Fruit fly (Drosophila melanogaster): ENCODE measurements around the gene ppk19.

ppk19 gene

dm6 chr3R:29675333-29675732 lies 3.1 kb downstream of the ppk19 start, which contains the start of the genes Bub3 and Cap-D2 (continued):
- TF ChIP-seq CG17912 (GFP tag; optimal IDR thresholded peaks at IDR 0.05): no peak
- peak; percentile 79 for TF ChIP-seq Side (GFP tag; optimal IDR thresholded peaks at IDR 0.05)
- no peak for TF ChIP-seq CTCF (GFP tag; optimal IDR thresholded peaks at IDR 0.05)
- TF ChIP-seq Poxn (GFP tag; IDR thresholded peaks at IDR 0.05): no peak
- TF ChIP-seq MESR4 (GFP tag; optimal IDR thresholded peaks at IDR 0.05): peak; percentile 42
- TF ChIP-seq CG17612 (GFP tag; IDR thresholded peaks at IDR 0.05): no peak
- TF ChIP-seq ssp (GFP tag; IDR thresholded peaks at IDR 0.05): 0 out of 2 replicates have a peak, but pooled peaks have one; percentile 25
- TF ChIP-seq CG7839 (tag; optimal IDR thresholded peaks at IDR 0.05): peak; percentile 64
- TF ChIP-seq CG6683 (GFP tag; optimal IDR thresholded peaks at IDR 0.05): no peak
- no peak for TF ChIP-seq sqz (GFP tag; optimal IDR thresholded peaks at IDR 0.05)
- TF ChIP-seq CG8388 (GFP tag; optimal IDR thresholded peaks at IDR 0.05): peak; percentile 62
- peak; percentile 40 for TF ChIP-seq CG7556 (GFP tag; optimal IDR thresholded peaks at IDR 0.05)
- TF ChIP-seq CG15269 (tag; optimal IDR thresholded peaks at IDR 0.05): no peak
- TF ChIP-seq Hsf (GFP tag; optimal IDR thresholded peaks at IDR 0.05): peak; percentile 85
- TF ChIP-seq Atf-2 (GFP tag; optimal IDR thresholded peaks at IDR 0.05): peak; percentile 69
- peak; percentile 48 for TF ChIP-seq CrebB (tag; optimal IDR thresholded peaks at IDR 0.05)
- TF ChIP-seq psq (GFP tag; optimal IDR thresholded peaks at IDR 0.05): no peak
- peak; percentile 78 for TF ChIP-seq Max (GFP tag; optimal IDR thresholded peaks at IDR 0.05)
- peak; percentile 75 for TF ChIP-seq CG9817 (tag; optimal IDR thresholded peaks at IDR 0.05)
- no peak for TF ChIP-seq ara (GFP tag; IDR thresholded peaks at IDR 0.05)
- peak; percentile 46 for TF ChIP-seq CG10959 (GFP tag; IDR thresholded peaks at IDR 0.05)
- no peak for TF ChIP-seq Dfd (GFP tag; optimal IDR thresholded peaks at IDR 0.05)
- TF ChIP-seq D19B (GFP tag; optimal IDR thresholded peaks at IDR 0.05): no peak
- peak; percentile 64 for TF ChIP-seq wor (GFP tag; IDR thresholded peaks at IDR 0.05)
- no peak for TF ChIP-seq CG30020 (tag; optimal IDR thresholded peaks at IDR 0.05)
- TF ChIP-seq maf-S (GFP tag; optimal IDR thresholded peaks at IDR 0.05): peak; percentile 60
- TF ChIP-seq pzg (GFP tag; optimal IDR thresholded peaks at IDR 0.05): peak; percentile 53
- TF ChIP-seq CG3065 (GFP tag; optimal IDR thresholded peaks at IDR 0.05): no peak
- TF ChIP-seq CG4328 (GFP tag; optimal IDR thresholded peaks at IDR 0.05): no peak
- TF ChIP-seq Optix (GFP tag; IDR thresholded peaks at IDR 0.05): peak; percentile 63; the same call in 2 of the 3 replicates
- TF ChIP-seq CG11093 (GFP tag; IDR thresholded peaks at IDR 0.05): peak; percentile 19; the same call in 1 of the 3 replicates
- no peak for TF ChIP-seq CG10274 (GFP tag; optimal IDR thresholded peaks at IDR 0.05)
- TF ChIP-seq CG30431 (GFP tag; optimal IDR thresholded peaks at IDR 0.05): peak; percentile 21
- TF ChIP-seq CG15696 (tag; optimal IDR thresholded peaks at IDR 0.05): peak; percentile 69
- peak; percentile 15 for TF ChIP-seq Dek (tag; optimal IDR thresholded peaks at IDR 0.05)
- TF ChIP-seq prd (optimal IDR thresholded peaks at IDR 0.05): no peak
- TF ChIP-seq prd (GFP tag; IDR thresholded peaks at IDR 0.05): peak; percentile 77
- no peak; the same call in 1 of the 2 replicates for TF ChIP-seq NFAT (GFP tag; IDR thresholded peaks at IDR 0.05)
- TF ChIP-seq CG17361 (GFP tag; IDR thresholded peaks at IDR 0.05): no peak
- TF ChIP-seq NC2β (GFP tag; optimal IDR thresholded peaks at IDR 0.05): peak; percentile 78
- no peak; the same call in 1 of the 2 replicates for TF ChIP-seq peb (GFP tag; IDR thresholded peaks at IDR 0.05)
- TF ChIP-seq inv (GFP tag; IDR thresholded peaks at IDR 0.05; ENCODE audit: partially characterized antibody): peak; percentile 70
- TF ChIP-seq BtbVII (GFP tag; optimal IDR thresholded peaks at IDR 0.05): no peak
- TF ChIP-seq CG7963 (GFP tag; IDR thresholded peaks at IDR 0.05; ENCODE audit: partially characterized antibody): peak; percentile 71
- no peak for TF ChIP-seq da (GFP tag; optimal IDR thresholded peaks at IDR 0.05)
- peak; percentile 76 for TF ChIP-seq hb (GFP tag; IDR thresholded peaks at IDR 0.05; ENCODE audit: partially characterized antibody)
- no peak for TF ChIP-seq Lim3 (GFP tag; IDR thresholded peaks at IDR 0.05)
- TF ChIP-seq CG12769 (tag; optimal IDR thresholded peaks at IDR 0.05): no peak
- no peak for TF ChIP-seq Hr39 (optimal IDR thresholded peaks at IDR 0.05)
- peak; percentile 67; the same call in 1 of the 2 replicates for TF ChIP-seq tna (GFP tag; IDR thresholded peaks at IDR 0.05; ENCODE audit: partially characterized antibody)
- peak; percentile 73 for TF ChIP-seq bab2 (GFP tag; optimal IDR thresholded peaks at IDR 0.05)
- TF ChIP-seq Hmx (GFP tag; optimal IDR thresholded peaks at IDR 0.05): no peak

Measured in whole organism, embryonic.